Worm (Caenorhabditis elegans) whole organism, midembryonic: ENCODE measurements around the gene nhr-264.

Source experiments
- T22C8.4 ChIP-seq: fragments of 200-800 bp; sonication (Bioruptor generic); IDR thresholded peaks from 2 replicates; pipeline ENCODE4 v1.3.6; 2022; ENCODE audit warnings: missing genetic modification characterization, missing compliant biosample characterization
- flt-1 ChIP-seq: fragments of 200-800 bp; sonication (Bioruptor generic); IDR thresholded peaks from 2 replicates; pipeline ENCODE4 v1.3.6; 2022; ENCODE audit warnings: missing genetic modification characterization, missing compliant biosample characterization

DNA sequence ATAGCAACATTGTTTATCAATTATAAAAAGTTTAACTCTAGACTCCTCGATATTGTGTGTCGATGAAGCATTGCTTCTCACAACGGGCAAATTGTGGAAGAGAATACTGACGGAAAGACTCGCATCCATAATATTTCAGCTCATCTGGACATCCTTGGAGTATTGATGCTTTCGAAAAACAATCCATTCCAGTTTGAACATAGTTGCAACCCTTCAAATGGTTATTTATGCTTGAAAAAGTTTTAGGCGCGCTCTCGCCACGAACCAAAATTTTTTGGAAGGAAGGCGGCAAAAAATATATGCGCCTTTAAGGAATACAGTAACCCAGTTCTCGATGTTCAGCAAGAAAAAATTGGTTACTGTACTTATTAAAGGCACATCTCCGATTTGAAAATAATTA, 28.8 kb upstream of the nhr-264 start:
- TF ChIP-seq flt-1 (GFP tag; lab: Robert Waterston, UW) (no peak), T22C8.4 (no peak)
